Fruit fly (Drosophila melanogaster) ovary, adult (tissue): ENCODE measurements around the gene CG11898.

Source experiments
- CG17801 ChIP-seq: fragments of 200-800 bp; optimal IDR thresholded peaks from 2 replicates; lab custom pipeline; 2019; ENCODE audit warnings: missing biosample characterization, mild to moderate bottlenecking, missing genetic modification characterization, moderate library complexity; ENCODE audit not compliant: partially characterized antibody

Gene CG11898

DNA sequence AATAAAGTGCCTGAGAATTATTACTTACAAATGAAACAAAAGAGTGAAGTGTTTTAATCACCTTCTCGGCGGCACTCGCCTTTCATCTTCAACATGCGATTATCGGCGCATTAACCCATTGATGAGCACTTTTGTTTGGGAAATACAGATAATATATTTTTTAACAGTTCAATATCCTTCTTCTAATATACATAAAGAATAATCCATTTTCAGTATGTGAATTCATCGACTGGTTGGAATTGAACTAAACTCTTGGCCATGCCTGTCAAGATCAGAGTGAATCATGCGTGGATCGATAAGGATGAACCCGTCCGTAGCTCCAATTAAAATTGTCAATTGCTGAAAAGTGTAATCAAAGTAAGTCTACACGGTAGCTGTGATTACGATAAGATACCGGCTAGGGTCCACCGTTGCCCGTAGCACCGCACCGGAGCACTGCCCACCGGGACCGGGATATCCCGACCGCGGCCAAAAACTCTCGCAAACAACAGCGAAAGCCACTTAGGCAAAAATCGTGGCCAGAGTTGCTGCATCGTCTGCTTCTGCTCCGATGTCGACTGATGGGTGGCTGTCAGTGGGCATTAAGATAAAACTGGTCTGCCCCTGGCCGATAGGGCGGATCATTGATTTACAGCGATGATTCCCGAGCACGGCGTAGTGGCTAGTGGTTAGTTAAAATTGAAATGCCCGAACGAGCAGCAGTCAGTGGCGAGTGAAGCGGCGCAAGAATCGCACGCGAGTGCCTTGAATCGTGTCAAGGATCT lies at the start of gene CG11898:
Gene CG11898, plus strand, starts transcription at position 714 of the 764 bp plus-strand sequence.
- TF ChIP-seq CG17801 (GFP tag; lab: Kevin White, UChicago) = no peak

DNA sequence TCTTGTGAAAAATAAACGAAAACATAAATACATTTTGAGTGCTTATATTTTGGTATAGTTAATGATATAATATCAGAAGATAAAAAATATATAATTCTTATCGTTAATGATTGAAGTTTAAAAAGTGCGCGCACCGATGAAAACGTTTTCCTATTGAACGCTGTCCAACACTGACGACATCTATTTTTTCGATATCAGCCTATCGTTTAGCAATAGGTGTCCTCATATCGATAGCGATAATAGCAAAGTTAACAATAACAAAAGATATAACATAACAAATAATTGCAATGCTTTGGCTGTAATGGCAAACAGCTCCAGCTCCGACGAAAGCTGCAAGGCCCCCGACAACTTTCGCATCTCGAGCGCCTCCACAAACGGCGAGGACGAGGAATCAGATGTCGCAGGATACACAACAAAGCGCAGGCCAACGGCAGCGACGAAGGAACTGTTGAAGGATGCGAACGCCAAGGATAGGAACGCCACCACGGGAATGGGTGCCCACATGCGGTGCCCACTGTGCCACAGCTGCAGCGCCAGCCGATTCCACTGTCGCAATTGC lies 49.2 kb upstream of the CG11898 start, which contains the start of gene Atg14:
Gene Atg14, plus strand, starts transcription at position 225 of the 559 bp plus-strand sequence.
- TF ChIP-seq CG17801 (GFP tag; lab: Kevin White, UChicago) = peak; percentile 51

- TF ChIP-seq CG17801 (GFP tag; lab: Kevin White, UChicago) = peak; percentile 41
Measured at dm6 chr3R:29122817-29123611, 42.4 kb upstream of the CG11898 start, which contains the start of the genes yem and Ctl2. Gene yem, minus strand, starts transcription at chr3R:29122879. Gene Ctl2, plus strand, starts transcription at chr3R:29123370.

dm6 chr3R:29124128-29124527 lies 41.3 kb upstream of the CG11898 start:
- TF ChIP-seq CG17801 (GFP tag; lab: Kevin White, UChicago) = peak; percentile 76

DNA sequence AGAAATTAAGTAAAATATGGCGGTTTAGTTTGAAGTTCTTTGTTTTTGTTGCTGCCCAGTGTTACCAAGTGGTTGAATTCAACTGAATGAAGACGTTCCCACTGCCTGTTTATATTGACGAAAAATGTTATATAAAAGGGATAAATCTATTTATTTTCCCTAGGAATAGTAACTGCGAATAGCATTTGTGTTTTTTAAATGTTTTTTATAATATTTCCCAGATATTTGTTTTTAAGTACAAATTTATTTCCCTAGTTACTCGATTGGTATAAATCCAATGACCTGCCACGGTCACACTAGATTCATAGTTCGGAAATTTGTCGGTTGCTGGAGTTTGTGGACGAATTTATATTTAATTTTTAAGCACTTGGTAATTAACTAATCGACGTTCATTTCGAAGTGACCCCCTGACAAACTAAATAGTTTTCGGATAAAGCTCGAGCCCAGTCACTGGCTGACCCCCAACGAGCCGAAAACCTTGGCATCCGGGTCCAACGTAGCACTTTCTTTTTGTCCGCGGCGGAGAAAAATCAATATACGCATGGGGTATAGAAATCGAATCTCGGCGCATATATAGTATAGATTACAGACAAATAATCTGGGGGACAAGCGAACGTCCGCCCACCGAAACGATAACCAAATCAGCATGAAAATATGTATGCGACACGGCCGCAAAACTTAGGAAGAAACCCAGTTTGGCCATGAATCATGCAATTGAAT lies 34.4 kb upstream of the CG11898 start, which contains the start of the genes dgt6 and Vha100-1:
Gene dgt6, minus strand, starts transcription at position 71 of the 720 bp plus-strand sequence.
Gene Vha100-1, plus strand, starts transcription at position 292 of the 720 bp plus-strand sequence.
- peak; percentile 36 for TF ChIP-seq CG17801 (GFP tag; lab: Kevin White, UChicago)

dm6 chr3R:29138407-29138806 lies 27.0 kb upstream of the CG11898 start, which contains the start of the genes Alg13 and superdeath:
Gene Alg13, minus strand, starts transcription at chr3R:29138573.
Gene superdeath, plus strand, starts transcription at chr3R:29138662.
- TF ChIP-seq CG17801 (GFP tag; lab: Kevin White, UChicago) = no peak

DNA sequence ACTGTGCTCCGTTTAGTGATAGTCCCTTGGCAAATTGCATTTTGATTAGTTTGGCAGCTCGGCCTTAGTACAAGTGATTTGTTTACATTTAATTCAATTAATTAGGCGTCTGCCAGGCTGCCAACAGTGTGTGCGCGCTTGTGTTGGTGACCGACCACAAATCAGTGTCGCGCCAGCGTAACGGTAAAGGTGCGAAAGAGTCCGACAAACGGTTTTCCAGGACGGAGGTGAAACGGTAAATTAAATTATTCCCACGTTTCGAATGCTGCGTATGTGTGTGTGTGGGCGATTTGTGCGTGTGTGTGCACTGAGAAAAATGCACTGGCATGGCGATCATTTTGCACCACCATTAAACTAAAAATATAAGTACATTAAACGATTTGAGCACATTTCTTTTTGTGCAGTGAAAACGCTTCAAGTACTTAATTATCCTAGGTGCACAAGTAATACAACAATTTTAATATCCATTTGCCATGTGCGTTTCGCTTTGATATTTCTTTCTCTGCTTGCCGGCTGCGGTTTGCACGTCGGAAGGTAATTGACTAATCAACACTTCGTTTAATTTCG lies 26.4 kb upstream of the CG11898 start:
- TF ChIP-seq CG17801 (GFP tag; lab: Kevin White, UChicago) = peak; percentile 68

dm6 chr3R:29139767-29140755 lies 25.4 kb upstream of the CG11898 start:
- no peak for TF ChIP-seq CG17801 (GFP tag; lab: Kevin White, UChicago)

DNA sequence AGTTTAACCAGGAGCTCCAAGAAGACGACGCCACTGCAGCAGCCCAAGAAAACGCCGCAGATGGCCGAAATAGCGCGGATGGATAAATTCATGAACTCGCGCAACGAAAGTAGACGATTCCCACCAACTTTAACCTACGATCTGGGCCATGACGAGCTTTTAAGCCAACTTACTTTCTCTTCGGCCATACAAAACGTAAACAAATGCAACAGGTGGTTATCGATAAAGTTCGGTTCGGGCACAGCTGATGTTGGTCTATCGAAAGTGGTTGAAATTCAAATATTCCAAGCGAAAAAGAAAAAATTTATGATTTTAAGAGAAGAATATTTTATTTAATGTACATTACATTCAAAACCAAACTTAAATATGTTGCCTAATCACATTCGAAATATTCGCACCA lies 18.7 kb upstream of the CG11898 start, which contains the start of gene CG14511:
Gene CG14511, minus strand, starts transcription at position 184 of the 400 bp plus-strand sequence.
- no peak for TF ChIP-seq CG17801 (GFP tag; lab: Kevin White, UChicago)

- no peak for TF ChIP-seq CG17801 (GFP tag; lab: Kevin White, UChicago)
Measured at dm6 chr3R:29148072-29148471, 17.4 kb upstream of the CG11898 start, which contains the start of the genes CG11882 and Pglym78. Gene CG11882, minus strand, starts transcription at chr3R:29148172. Gene Pglym78, plus strand, starts transcription at chr3R:29148248.

DNA sequence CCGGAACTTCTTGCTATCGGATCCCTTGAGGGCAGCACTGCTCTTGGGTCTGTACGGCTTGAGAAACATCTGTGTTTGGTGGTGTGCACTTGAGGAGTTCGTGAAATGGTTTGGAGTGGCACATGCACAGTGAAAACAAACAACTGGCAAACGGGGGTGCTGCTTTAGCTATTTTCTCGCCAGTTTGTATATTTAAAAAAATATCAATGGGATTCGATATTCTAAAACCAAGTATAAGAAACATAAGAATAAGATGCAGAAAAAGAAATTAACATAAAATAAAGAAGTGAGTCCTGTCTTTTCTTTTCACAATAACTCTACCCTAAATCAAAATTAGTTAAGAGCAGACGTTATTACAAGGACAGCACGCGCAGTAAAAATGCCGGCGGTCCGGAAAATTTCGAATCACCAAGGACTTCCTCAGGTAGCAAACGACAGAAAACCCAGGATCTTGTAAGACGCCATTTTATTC lies 13.8 kb upstream of the CG11898 start, which contains the start of gene eIF2D:
Gene eIF2D, minus strand, starts transcription at position 174 of the 472 bp plus-strand sequence.
- peak; percentile 70 for TF ChIP-seq CG17801 (GFP tag; lab: Kevin White, UChicago)

- TF ChIP-seq CG17801 (GFP tag; lab: Kevin White, UChicago) = peak; percentile 62
Measured at dm6 chr3R:29153197-29153644, 12.2 kb upstream of the CG11898 start, which contains the start of the genes Slbp and Rpn2. Gene Slbp, minus strand, starts transcription at chr3R:29153266. Gene Rpn2, plus strand, starts transcription at chr3R:29153524.
